Fruit fly (Drosophila melanogaster): ENCODE data around the gene Naprt.

Gene Naprt

DNA sequence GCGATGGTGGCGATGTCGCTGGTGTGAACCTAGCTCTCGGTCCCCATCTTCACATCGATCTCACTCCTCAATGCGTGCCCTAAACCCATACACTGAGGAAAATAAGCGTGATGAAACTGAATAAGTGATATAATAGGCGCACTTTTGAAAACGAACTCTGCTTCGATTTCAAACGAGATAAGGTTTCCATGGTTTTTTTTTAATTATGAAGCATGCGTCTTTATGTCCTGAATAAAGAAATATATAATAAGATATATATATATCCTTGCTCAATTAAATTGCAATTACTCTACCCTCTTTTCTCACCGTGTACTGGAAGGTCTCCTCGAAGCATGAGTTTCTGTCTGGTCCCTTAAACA, 25.0 kb upstream of the Naprt start (continued):
- TF ChIP-seq pan (optimal IDR thresholded peaks at IDR 0.05) (no peak), Hr78 (GFP tag; optimal IDR thresholded peaks at IDR 0.05) (no peak), Hr83 (GFP tag; optimal IDR thresholded peaks at IDR 0.05; ENCODE audit: poor library complexity, severe bottlenecking) (no peak)

DNA sequence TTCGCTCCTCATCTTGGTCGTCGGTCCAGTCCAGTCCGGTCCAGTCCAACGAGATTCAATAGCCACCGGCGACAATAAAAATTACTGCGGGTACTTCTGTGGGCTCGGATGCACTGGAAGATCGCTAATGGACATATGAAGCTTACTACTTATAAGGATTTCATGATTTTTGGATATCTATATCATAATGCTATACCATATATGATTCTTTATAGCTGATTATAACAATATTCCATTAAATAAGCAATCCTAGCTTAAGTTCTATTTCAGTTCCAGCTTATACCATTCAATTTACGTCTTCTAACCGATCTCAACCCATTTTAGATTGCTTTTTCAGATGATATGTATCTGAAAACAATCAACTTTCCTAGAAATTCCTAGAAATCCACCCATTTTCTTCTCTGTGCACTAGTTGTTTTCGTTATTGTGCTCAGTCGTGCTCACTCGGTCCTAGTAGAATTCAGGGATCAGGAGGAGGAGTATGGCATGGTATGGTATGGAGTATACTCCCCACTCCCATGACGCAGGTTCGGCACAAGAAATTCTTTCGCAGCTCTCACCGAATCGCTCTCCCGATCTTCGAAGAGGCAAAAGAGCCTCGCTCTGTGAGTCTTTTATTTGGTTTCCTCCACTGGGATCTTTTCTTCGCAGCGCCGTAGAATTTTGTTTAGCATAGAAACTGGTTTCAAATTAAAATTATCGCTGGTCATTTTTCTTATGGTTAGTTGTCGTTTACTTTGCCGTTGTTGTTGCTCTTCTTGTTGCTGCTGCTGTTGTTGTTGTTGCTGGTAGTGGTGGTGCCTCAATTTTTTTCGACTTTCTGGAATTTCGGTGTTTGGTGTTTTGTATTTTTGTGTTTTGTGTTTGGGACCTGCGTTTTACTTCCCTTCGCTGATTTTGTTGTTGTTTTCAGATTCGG, 24.4 kb upstream of the Naprt start:
- TF ChIP-seq sv (GFP tag; optimal IDR thresholded peaks at IDR 0.05), result no peak
- peak; percentile 84 for TF ChIP-seq HLH106 (tag; optimal IDR thresholded peaks at IDR 0.05)
- peak; percentile 32 for TF ChIP-seq CG9705 (GFP tag; optimal IDR thresholded peaks at IDR 0.05)
- peak; percentile 43 to 75 for TF ChIP-seq dl (GFP tag; optimal IDR thresholded peaks at IDR 0.05; ENCODE audit: insufficient read depth in 1 of 2, partially characterized antibody in 2 of 2)
- no peak for TF ChIP-seq lola (GFP tag; optimal IDR thresholded peaks at IDR 0.05)
- TF ChIP-seq fru (GFP tag; optimal IDR thresholded peaks at IDR 0.05), result peak; percentile 89
- peak; percentile 65 for TF ChIP-seq br (GFP tag; optimal IDR thresholded peaks at IDR 0.05)
- no peak for TF ChIP-seq CG32264 (GFP tag; optimal IDR thresholded peaks at IDR 0.05)
- peak; percentile 33 for TF ChIP-seq psq (GFP tag; optimal IDR thresholded peaks at IDR 0.05)
- TF ChIP-seq ey (GFP tag; optimal IDR thresholded peaks at IDR 0.05), result peak; percentile 87
- peak; percentile 79 for TF ChIP-seq OdsH (GFP tag; optimal IDR thresholded peaks at IDR 0.05)
- TF ChIP-seq dmrt93B (GFP tag; optimal IDR thresholded peaks at IDR 0.05), result peak; percentile 85
- TF ChIP-seq woc (GFP tag; optimal IDR thresholded peaks at IDR 0.05), result peak; percentile 65
- peak; percentile 57 for TF ChIP-seq Sp1 (GFP tag; optimal IDR thresholded peaks at IDR 0.05)
- peak; percentile 72 for TF ChIP-seq Dif (GFP tag; optimal IDR thresholded peaks at IDR 0.05; ENCODE audit: partially characterized antibody)
- TF ChIP-seq GATAd (GFP tag; optimal IDR thresholded peaks at IDR 0.05), result no peak
- no peak for TF ChIP-seq Dfd (GFP tag; optimal IDR thresholded peaks at IDR 0.05)
- TF ChIP-seq dsf (GFP tag; optimal IDR thresholded peaks at IDR 0.05; ENCODE audit: borderline replicate concordance), result no peak
- peak in 1 of 2 experiments; percentile 63 for TF ChIP-seq foxo (GFP tag; optimal IDR thresholded peaks at IDR 0.05)
- peak; percentile 63 for TF ChIP-seq rgr (GFP tag; optimal IDR thresholded peaks at IDR 0.05)
- TF ChIP-seq Hr78 (GFP tag; optimal IDR thresholded peaks at IDR 0.05), result no peak
- TF ChIP-seq h (GFP tag; optimal IDR thresholded peaks at IDR 0.05), result peak; percentile 73
- peak; percentile 3 for TF ChIP-seq sage (GFP tag; optimal IDR thresholded peaks at IDR 0.05)

DNA sequence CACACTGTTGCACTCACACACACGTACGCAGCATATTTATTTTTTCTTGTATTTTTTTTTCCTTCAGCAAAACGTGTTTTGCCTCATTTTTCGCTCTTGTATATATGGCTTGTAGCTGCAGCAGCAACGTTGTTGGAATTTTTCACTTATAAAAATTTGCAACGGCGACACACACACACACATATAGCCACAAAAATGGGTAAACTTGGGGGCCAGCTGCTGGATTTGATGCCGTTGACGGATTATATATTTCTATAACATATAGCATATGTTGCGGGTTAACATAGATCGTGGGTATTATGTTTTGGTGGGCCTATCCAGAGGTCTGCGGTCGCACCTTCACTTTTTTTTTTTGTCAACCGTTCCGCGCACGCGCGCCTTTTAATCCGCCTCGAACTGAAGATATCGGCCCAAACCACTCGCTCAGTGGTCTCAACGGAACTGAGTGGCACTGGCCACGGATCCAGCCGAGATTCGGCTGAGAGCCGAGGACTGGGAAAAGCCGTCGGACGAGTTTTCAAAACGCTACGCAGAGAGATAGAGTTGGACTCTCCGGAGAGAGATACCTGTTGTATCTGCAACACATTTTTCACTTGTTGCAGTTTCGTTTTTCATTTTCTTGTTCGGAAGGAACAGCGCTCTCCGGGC, 23.6 kb upstream of the Naprt start, which contains the start of gene ft:
TSS of gene ft (minus strand) at position 443 of the 648 bp plus-strand sequence.
- no peak for TF ChIP-seq Dfd (GFP tag; optimal IDR thresholded peaks at IDR 0.05)
- no peak for TF ChIP-seq rgr (GFP tag; optimal IDR thresholded peaks at IDR 0.05)
- TF ChIP-seq dmrt93B (GFP tag; optimal IDR thresholded peaks at IDR 0.05), result no peak
- TF ChIP-seq OdsH (GFP tag; optimal IDR thresholded peaks at IDR 0.05), result no peak
- no peak for TF ChIP-seq lola (GFP tag; optimal IDR thresholded peaks at IDR 0.05)
- no peak for TF ChIP-seq brk (GFP tag; optimal IDR thresholded peaks at IDR 0.05)
- no peak for TF ChIP-seq woc (GFP tag; optimal IDR thresholded peaks at IDR 0.05)
- TF ChIP-seq Dif (GFP tag; optimal IDR thresholded peaks at IDR 0.05; ENCODE audit: partially characterized antibody), result peak; percentile 81
- no peak for TF ChIP-seq Jra (GFP tag; optimal IDR thresholded peaks at IDR 0.05)
- TF ChIP-seq Vsx2 (GFP tag; optimal IDR thresholded peaks at IDR 0.05; ENCODE audit: partially characterized antibody), result peak; percentile 77
- TF ChIP-seq CG9705 (GFP tag; optimal IDR thresholded peaks at IDR 0.05), result no peak
- TF ChIP-seq sage (GFP tag; optimal IDR thresholded peaks at IDR 0.05), result no peak
- peak; percentile 5 for TF ChIP-seq Hnf4 (GFP tag; optimal IDR thresholded peaks at IDR 0.05)
- TF ChIP-seq Sp1 (GFP tag; optimal IDR thresholded peaks at IDR 0.05), result peak; percentile 2
- peak; percentile 17 to 36 for TF ChIP-seq dl (GFP tag; optimal IDR thresholded peaks at IDR 0.05; ENCODE audit: insufficient read depth in 1 of 2, partially characterized antibody in 2 of 2)
- no peak for TF ChIP-seq Myc (optimal IDR thresholded peaks at IDR 0.05)
- TF ChIP-seq jim (GFP tag; optimal IDR thresholded peaks at IDR 0.05), result no peak
- TF ChIP-seq Hr83 (GFP tag; optimal IDR thresholded peaks at IDR 0.05; ENCODE audit: poor library complexity, severe bottlenecking), result peak; percentile 1
- TF ChIP-seq ey (GFP tag; optimal IDR thresholded peaks at IDR 0.05), result no peak

DNA sequence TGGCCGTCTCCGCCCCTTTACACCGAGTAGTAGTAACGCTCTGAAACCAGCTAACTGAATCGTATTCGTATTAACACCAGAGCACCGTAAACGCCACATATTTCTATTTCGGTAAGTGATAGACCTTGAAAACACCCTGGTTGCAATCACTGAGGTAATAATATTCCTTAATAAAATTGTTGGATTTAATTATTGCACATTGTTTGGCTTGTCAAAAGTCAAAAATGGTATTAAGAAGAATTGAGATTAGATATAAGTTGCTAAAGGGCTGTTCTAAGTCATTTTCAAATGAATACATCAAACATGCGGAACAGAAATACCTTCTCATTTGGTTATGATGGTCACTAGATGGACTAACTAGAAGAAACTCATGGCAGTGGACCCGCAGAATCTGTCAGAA, 20.9 kb upstream of the Naprt start:
- TF ChIP-seq jim (GFP tag; optimal IDR thresholded peaks at IDR 0.05) (no peak), ey (GFP tag; optimal IDR thresholded peaks at IDR 0.05) (no peak), Dfd (GFP tag; optimal IDR thresholded peaks at IDR 0.05) (no peak), rgr (GFP tag; optimal IDR thresholded peaks at IDR 0.05) (no peak), br (GFP tag; optimal IDR thresholded peaks at IDR 0.05) (no peak), woc (GFP tag; optimal IDR thresholded peaks at IDR 0.05) (no peak), CrebA (GFP tag; optimal IDR thresholded peaks at IDR 0.05; ENCODE audit: borderline replicate concordance) (no peak), psq (GFP tag; optimal IDR thresholded peaks at IDR 0.05) (no peak), Hr83 (GFP tag; optimal IDR thresholded peaks at IDR 0.05; ENCODE audit: poor library complexity, severe bottlenecking) (no peak), Sp1 (GFP tag; optimal IDR thresholded peaks at IDR 0.05) (no peak)

Measured in whole organism, wandering third instar larva.